Worm (Caenorhabditis elegans) whole organism, midembryonic: ENCODE measurements around the gene shpk-1.

ENCODE experiments used
- T22C8.4 ChIP-seq: fragments of 200-800 bp; sonication (Bioruptor generic); IDR thresholded peaks from 2 replicates; pipeline ENCODE4 v1.3.6; 2022; ENCODE audit warnings: missing genetic modification characterization, missing compliant biosample characterization
- cog-1 ChIP-seq: sonication (generic microtip); optimal IDR thresholded peaks from 2 replicates; lab custom pipeline; 2016; ENCODE audit warnings: missing genetic modification characterization, missing compliant biosample characterization
- flt-1 ChIP-seq: fragments of 200-800 bp; sonication (Bioruptor generic); IDR thresholded peaks from 2 replicates; pipeline ENCODE4 v1.3.6; 2022; ENCODE audit warnings: missing genetic modification characterization, missing compliant biosample characterization
- klf-2 ChIP-seq: fragments of 200-800 bp; sonication (Bioruptor generic); conservative IDR thresholded peaks from 2 replicates; pipeline ENCODE4 v1.3.6; 2022; ENCODE audit warnings: missing genetic modification reagents, missing genetic modification characterization, missing compliant biosample characterization
- med-1 ChIP-seq: sonication (generic microtip); optimal IDR thresholded peaks from 2 replicates; lab custom pipeline; 2017; ENCODE audit warnings: missing genetic modification characterization, mild to moderate bottlenecking, missing compliant biosample characterization, antibody characterized with exemption, missing genetic modification reagents; ENCODE audit not compliant: insufficient read depth
- ref-1 ChIP-seq: fragments of 200-800 bp; sonication (Bioruptor generic); conservative IDR thresholded peaks from 2 replicates; pipeline ENCODE4 v1.3.6; 2022; ENCODE audit warnings: missing genetic modification reagents, missing genetic modification characterization, missing compliant biosample characterization
- tab-1 ChIP-seq: fragments of 200-800 bp; sonication (Bioruptor generic); IDR thresholded peaks from 2 replicates; pipeline ENCODE4 v1.3.6; 2022; ENCODE audit warnings: missing genetic modification characterization, missing compliant biosample characterization
- ztf-23 ChIP-seq: fragments of 200-800 bp; sonication (Bioruptor generic); IDR thresholded peaks from 2 replicates; pipeline ENCODE4 v1.3.6; 2022; ENCODE audit warnings: missing genetic modification reagents, missing genetic modification characterization, missing compliant biosample characterization
- ztf-29 ChIP-seq: fragments of 200-800 bp; sonication (Bioruptor generic); IDR thresholded peaks from 2 replicates; pipeline ENCODE4 v1.3.6; 2022; ENCODE audit warnings: missing genetic modification reagents, missing genetic modification characterization, missing compliant biosample characterization

Gene shpk-1

ce11 chrIII:13645885-13646488, 38.2 kb downstream of the shpk-1 start:
- TF ChIP-seq ztf-29 (GFP tag; lab: Robert Waterston, UW) (no peak), ref-1 (GFP tag; lab: Robert Waterston, UW) (no peak), flt-1 (GFP tag; lab: Robert Waterston, UW) (peak; percentile 48; the same call in 1 of the 2 replicates)

- TF ChIP-seq ref-1 (GFP tag; lab: Robert Waterston, UW) = no peak
- no peak for TF ChIP-seq tab-1 (GFP tag; lab: Robert Waterston, UW)
- TF ChIP-seq flt-1 (GFP tag; lab: Robert Waterston, UW) = no peak
- no peak for TF ChIP-seq ztf-29 (GFP tag; lab: Robert Waterston, UW)
- no peak for TF ChIP-seq klf-2 (GFP tag; lab: Robert Waterston, UW)
These were observed 40.7 kb downstream of the shpk-1 start for ce11 chrIII:13648540-13648939.

ce11 chrIII:13651414-13651813, 43.6 kb downstream of the shpk-1 start:
- TF ChIP-seq ztf-23 (0 out of 2 replicates have a peak, but pooled peaks have one; percentile 43), klf-2 (GFP tag; lab: Robert Waterston, UW) (no peak), cog-1 (tag; lab: Kevin White, UChicago) (no peak), ztf-29 (GFP tag; lab: Robert Waterston, UW) (no peak), flt-1 (GFP tag; lab: Robert Waterston, UW) (no peak)

ce11 chrIII:13652010-13652409, 44.2 kb downstream of the shpk-1 start:
- TF ChIP-seq ztf-29 (GFP tag; lab: Robert Waterston, UW) (no peak), ztf-23 (no peak), med-1 (GFP tag; lab: Kevin White, UChicago) (no peak), ref-1 (GFP tag; lab: Robert Waterston, UW) (no peak), cog-1 (tag; lab: Kevin White, UChicago) (no peak), flt-1 (GFP tag; lab: Robert Waterston, UW) (no peak), T22C8.4 (GFP tag; lab: Robert Waterston, UW) (no peak), tab-1 (GFP tag; lab: Robert Waterston, UW) (no peak), klf-2 (GFP tag; lab: Robert Waterston, UW) (no peak)

- TF ChIP-seq flt-1 (GFP tag; lab: Robert Waterston, UW) = no peak
These were observed 44.9 kb downstream of the shpk-1 start for ce11 chrIII:13652708-13653107.

ce11 chrIII:13654950-13655349, 47.1 kb downstream of the shpk-1 start:
- TF ChIP-seq T22C8.4 (GFP tag; lab: Robert Waterston, UW) (no peak), med-1 (GFP tag; lab: Kevin White, UChicago) (no peak), ref-1 (GFP tag; lab: Robert Waterston, UW) (no peak), tab-1 (GFP tag; lab: Robert Waterston, UW) (no peak), ztf-29 (GFP tag; lab: Robert Waterston, UW) (no peak), cog-1 (tag; lab: Kevin White, UChicago) (no peak), flt-1 (GFP tag; lab: Robert Waterston, UW) (no peak), ztf-23 (no peak), klf-2 (GFP tag; lab: Robert Waterston, UW) (no peak)

ce11 chrIII:13656680-13657079, 48.9 kb downstream of the shpk-1 start:
- TF ChIP-seq cog-1 (tag; lab: Kevin White, UChicago) (no peak), ztf-23 (no peak), flt-1 (GFP tag; lab: Robert Waterston, UW) (no peak), ztf-29 (GFP tag; lab: Robert Waterston, UW) (no peak), med-1 (GFP tag; lab: Kevin White, UChicago) (no peak), klf-2 (GFP tag; lab: Robert Waterston, UW) (no peak), T22C8.4 (GFP tag; lab: Robert Waterston, UW) (no peak), ref-1 (GFP tag; lab: Robert Waterston, UW) (no peak), tab-1 (GFP tag; lab: Robert Waterston, UW) (no peak)

- TF ChIP-seq ztf-23 = no peak
- no peak for TF ChIP-seq ztf-29 (GFP tag; lab: Robert Waterston, UW)
- no peak for TF ChIP-seq flt-1 (GFP tag; lab: Robert Waterston, UW)
- TF ChIP-seq med-1 (GFP tag; lab: Kevin White, UChicago) = no peak
- TF ChIP-seq tab-1 (GFP tag; lab: Robert Waterston, UW) = no peak
- TF ChIP-seq klf-2 (GFP tag; lab: Robert Waterston, UW) = no peak
- no peak for TF ChIP-seq ref-1 (GFP tag; lab: Robert Waterston, UW)
- TF ChIP-seq cog-1 (tag; lab: Kevin White, UChicago) = no peak
- no peak for TF ChIP-seq T22C8.4 (GFP tag; lab: Robert Waterston, UW)
These were observed 50.2 kb downstream of the shpk-1 start for ce11 chrIII:13657975-13658374.

ce11 chrIII:13659028-13659427, 51.2 kb downstream of the shpk-1 start:
- TF ChIP-seq med-1 (GFP tag; lab: Kevin White, UChicago) (no peak), cog-1 (tag; lab: Kevin White, UChicago) (no peak), ref-1 (GFP tag; lab: Robert Waterston, UW) (no peak), tab-1 (GFP tag; lab: Robert Waterston, UW) (no peak), ztf-23 (no peak), flt-1 (GFP tag; lab: Robert Waterston, UW) (no peak), T22C8.4 (GFP tag; lab: Robert Waterston, UW) (no peak), ztf-29 (GFP tag; lab: Robert Waterston, UW) (no peak), klf-2 (GFP tag; lab: Robert Waterston, UW) (no peak)

- TF ChIP-seq ref-1 (GFP tag; lab: Robert Waterston, UW) (no peak), flt-1 (GFP tag; lab: Robert Waterston, UW) (0 out of 2 replicates have a peak, but pooled peaks have one; percentile 58), T22C8.4 (GFP tag; lab: Robert Waterston, UW) (no peak)
These were observed 52.3 kb downstream of the shpk-1 start for ce11 chrIII:13660123-13660522.
